Fruit fly (Drosophila melanogaster) whole organism, wandering third instar larva: Measurements from ENCODE around the gene Eig71Ea.

Source experiments
- Abd-B ChIP-seq: fragments of >200 bp; optimal IDR thresholded peaks from 2 replicates; lab custom pipeline; 2017; ENCODE audit warnings: missing biosample characterization, missing genetic modification characterization
- GATAd ChIP-seq: sonication (Bioruptor generic); optimal IDR thresholded peaks from 2 replicates; lab custom pipeline; 2016; ENCODE audit warnings: missing biosample characterization, missing genetic modification characterization
- Myc ChIP-seq: fragments of >200 bp; optimal IDR thresholded peaks from 2 replicates; lab custom pipeline; 2017
- br ChIP-seq: fragments of 200-800 bp; sonication (Bioruptor generic); optimal IDR thresholded peaks from 2 replicates; lab custom pipeline; 2016; ENCODE audit warnings: missing biosample characterization, missing genetic modification characterization
- dl ChIP-seq, 2 experiments: fragments of 175-275, 200-275 bp in 1 of 2; fragments of 200-275 bp in 1 of 2; sonication (Bioruptor generic); optimal IDR thresholded peaks; lab custom pipeline; 2018; ENCODE audit warnings: mild to moderate bottlenecking in 2 of 2, missing biosample characterization in 2 of 2, missing genetic modification characterization in 2 of 2, moderate library complexity in 2 of 2; ENCODE audit not compliant: partially characterized antibody in 2 of 2, insufficient read depth in 1 of 2
- dmrt93B ChIP-seq: fragments of 200-800 bp; sonication (Bioruptor generic); optimal IDR thresholded peaks from 2 replicates; lab custom pipeline; 2018; ENCODE audit warnings: missing biosample characterization, mild to moderate bottlenecking, missing genetic modification characterization
- lola ChIP-seq: fragments of >200 bp; optimal IDR thresholded peaks from 2 replicates; lab custom pipeline; 2017; ENCODE audit warnings: missing biosample characterization, missing genetic modification characterization
- pan ChIP-seq: fragments of >200 bp; optimal IDR thresholded peaks from 2 replicates; lab custom pipeline; 2017
- rgr ChIP-seq: fragments of 200-800 bp; sonication (Bioruptor generic); optimal IDR thresholded peaks from 3 replicates; lab custom pipeline; 2016; ENCODE audit warnings: missing biosample characterization, mild to moderate bottlenecking, missing genetic modification characterization

DNA sequence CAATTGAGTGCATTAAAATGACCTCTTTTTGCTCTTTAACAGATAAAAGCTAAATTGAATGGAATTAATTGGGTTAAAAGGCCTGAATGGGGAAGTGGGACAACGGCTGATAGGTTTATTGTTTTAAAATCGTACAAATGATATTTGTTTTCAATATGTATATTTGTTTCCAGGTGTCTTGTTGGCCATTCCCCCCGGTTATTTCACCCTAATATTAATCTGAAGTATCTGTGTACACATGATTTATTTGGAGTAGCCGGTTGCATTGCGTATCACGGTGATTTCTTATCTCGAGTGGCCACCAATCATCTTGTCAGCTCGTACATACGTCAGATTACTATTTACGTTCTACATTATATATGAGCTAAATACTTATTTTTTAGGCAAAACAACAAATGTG, 13.1 kb downstream of the Eig71Ea start:
- no peak for TF ChIP-seq rgr (GFP tag; lab: Kevin White, UChicago)
- TF ChIP-seq GATAd (GFP tag; lab: Kevin White, UChicago), result no peak
- TF ChIP-seq br (GFP tag; lab: Kevin White, UChicago), result no peak
- TF ChIP-seq pan (lab: Kevin White, UChicago), result no peak
- no peak for TF ChIP-seq dl (GFP tag; optimal IDR thresholded peaks at IDR 0.05; lab: Kevin White, UChicago; ENCODE audit: insufficient read depth in 1 of 2, partially characterized antibody in 2 of 2)
- TF ChIP-seq Abd-B (GFP tag; lab: Kevin White, UChicago), result no peak
- TF ChIP-seq Myc (lab: Kevin White, UChicago), result no peak
- no peak for TF ChIP-seq lola
- TF ChIP-seq dmrt93B (GFP tag; lab: Kevin White, UChicago), result no peak
